Fruit fly (Drosophila melanogaster): ENCODE measurements around the gene CG14384.

CG14384 gene

dm6 chr3R:12960929-12961855 is 6.3 kb downstream of the CG14384 start, which contains the start of gene Spc25 (continued):
- TF ChIP-seq lz (GFP tag; optimal IDR thresholded peaks at IDR 0.05) = peak; percentile 63
- peak; percentile 30 for TF ChIP-seq acj6 (GFP tag; optimal IDR thresholded peaks at IDR 0.05)
- TF ChIP-seq CG10631 (GFP tag; optimal IDR thresholded peaks at IDR 0.05) = peak; percentile 44
- TF ChIP-seq Ets21C (GFP tag; optimal IDR thresholded peaks at IDR 0.05) = peak; percentile 47
- no peak for TF ChIP-seq CG11294 (GFP tag; IDR thresholded peaks at IDR 0.05)
- TF ChIP-seq CG6163 (GFP tag; IDR thresholded peaks at IDR 0.05) = peak; percentile 36; the same call in 2 of the 3 replicates
- TF ChIP-seq cyc (GFP tag; optimal IDR thresholded peaks at IDR 0.05) = peak; percentile 43
- TF ChIP-seq Met (GFP tag; optimal IDR thresholded peaks at IDR 0.05) = peak; percentile 42
- TF ChIP-seq Smox (GFP tag; optimal IDR thresholded peaks at IDR 0.05) = peak; percentile 29
- peak; percentile 37 for TF ChIP-seq topi (GFP tag; optimal IDR thresholded peaks at IDR 0.05)

DNA sequence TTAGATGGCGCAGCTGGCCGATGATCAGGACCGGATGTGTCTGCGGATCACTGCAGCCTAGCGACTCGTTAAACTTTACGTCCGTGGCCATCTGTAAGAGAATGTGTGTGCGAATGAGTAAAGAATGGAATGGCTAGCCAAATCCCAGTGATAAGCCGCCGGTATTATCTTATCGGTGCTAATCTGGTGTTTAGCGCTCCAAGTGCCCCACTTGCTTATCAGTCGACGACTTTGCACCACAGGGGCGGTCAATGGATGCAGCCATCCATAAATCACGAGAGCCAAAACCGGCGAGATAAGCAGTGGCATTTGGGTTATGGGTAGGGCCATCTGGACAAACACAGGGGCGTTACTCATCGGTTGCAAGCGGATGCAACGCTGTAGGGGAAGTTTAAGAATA is 7.3 kb downstream of the CG14384 start:
- TF ChIP-seq Eip78C (GFP tag) = peak; percentile 46
- TF ChIP-seq fkh (GFP tag; optimal IDR thresholded peaks at IDR 0.05) = no peak
- peak; percentile 98 for TF ChIP-seq svp (GFP tag)
- peak; percentile 31 for TF ChIP-seq vri (GFP tag; optimal IDR thresholded peaks at IDR 0.05)
- no peak for TF ChIP-seq dac (GFP tag; optimal IDR thresholded peaks at IDR 0.05)
- TF ChIP-seq Hr39 (GFP tag; optimal IDR thresholded peaks at IDR 0.05) = no peak
- TF ChIP-seq CG8119 (GFP tag; IDR thresholded peaks at IDR 0.05) = no peak
- TF ChIP-seq CG7368 (GFP tag; optimal IDR thresholded peaks at IDR 0.05) = no peak

dm6 chr3R:12957388-12957787 is 10.1 kb downstream of the CG14384 start:
- TF ChIP-seq CG1621 (tag; optimal IDR thresholded peaks at IDR 0.05) = no peak
- peak; percentile 30 for TF ChIP-seq CG3919 (GFP tag; optimal IDR thresholded peaks at IDR 0.05)
- no peak for TF ChIP-seq eg (GFP tag; IDR thresholded peaks at IDR 0.05)
- TF ChIP-seq Hr4 (GFP tag; optimal IDR thresholded peaks at IDR 0.05) = peak; percentile 24
- no peak for TF ChIP-seq CG6276 (GFP tag; optimal IDR thresholded peaks at IDR 0.05)
- TF ChIP-seq topi (GFP tag; optimal IDR thresholded peaks at IDR 0.05) = peak; percentile 26
- TF ChIP-seq Eip78C (GFP tag) = peak; percentile 66
- no peak for TF ChIP-seq CG4318 (GFP tag; optimal IDR thresholded peaks at IDR 0.05)
- peak; percentile 54 for TF ChIP-seq svp (GFP tag)
- TF ChIP-seq Hr38 (GFP tag; optimal IDR thresholded peaks at IDR 0.05) = no peak
- TF ChIP-seq esn (GFP tag; optimal IDR thresholded peaks at IDR 0.05) = peak; percentile 35
- peak; percentile 16 for TF ChIP-seq Met (GFP tag; optimal IDR thresholded peaks at IDR 0.05)
- peak; percentile 29 for TF ChIP-seq lz (GFP tag; optimal IDR thresholded peaks at IDR 0.05)
- TF ChIP-seq vri (GFP tag; optimal IDR thresholded peaks at IDR 0.05) = no peak
- no peak for TF ChIP-seq CG15336 (GFP tag; IDR thresholded peaks at IDR 0.05)
- peak; percentile 6 for TF ChIP-seq Ets21C (GFP tag; optimal IDR thresholded peaks at IDR 0.05)
- no peak for TF ChIP-seq Gug (GFP tag; IDR thresholded peaks at IDR 0.05)
- TF ChIP-seq Sox102F (GFP tag; optimal IDR thresholded peaks at IDR 0.05) = no peak
- TF ChIP-seq salr (GFP tag; optimal IDR thresholded peaks at IDR 0.05) = no peak
- TF ChIP-seq CG9139 (GFP tag; optimal IDR thresholded peaks at IDR 0.05) = no peak
- no peak for TF ChIP-seq fd85E (GFP tag; optimal IDR thresholded peaks at IDR 0.05)
- peak; percentile 33 for TF ChIP-seq CG31627 (GFP tag; optimal IDR thresholded peaks at IDR 0.05)
- TF ChIP-seq pdm3 (GFP tag; optimal IDR thresholded peaks at IDR 0.05) = peak; percentile 1
- peak; percentile 33 for TF ChIP-seq OdsH (GFP tag; optimal IDR thresholded peaks at IDR 0.05)
- no peak for TF ChIP-seq fkh (GFP tag; optimal IDR thresholded peaks at IDR 0.05)
- peak; percentile 17 for TF ChIP-seq CG6808 (GFP tag; optimal IDR thresholded peaks at IDR 0.05)
- TF ChIP-seq CG8319 (GFP tag; optimal IDR thresholded peaks at IDR 0.05) = no peak
- TF ChIP-seq CG10669 (GFP tag; optimal IDR thresholded peaks at IDR 0.05) = no peak
- peak; percentile 25 for TF ChIP-seq CG10631 (GFP tag; optimal IDR thresholded peaks at IDR 0.05)
- no peak for TF ChIP-seq Eip93F (GFP tag; optimal IDR thresholded peaks at IDR 0.05)
- no peak for TF ChIP-seq CG7368 (GFP tag; optimal IDR thresholded peaks at IDR 0.05)
- TF ChIP-seq CG6792 (GFP tag; optimal IDR thresholded peaks at IDR 0.05) = peak; percentile 0
- peak; percentile 6 for TF ChIP-seq cyc (GFP tag; optimal IDR thresholded peaks at IDR 0.05)
- TF ChIP-seq CG11762 (GFP tag; optimal IDR thresholded peaks at IDR 0.05; ENCODE audit: insufficient read depth) = no peak
- peak; percentile 15 for TF ChIP-seq Sox14 (GFP tag; optimal IDR thresholded peaks at IDR 0.05)
- TF ChIP-seq net (GFP tag; optimal IDR thresholded peaks at IDR 0.05) = no peak
- TF ChIP-seq CG11902 (GFP tag; optimal IDR thresholded peaks at IDR 0.05) = no peak
- peak; percentile 27 for TF ChIP-seq CG32006 (GFP tag; optimal IDR thresholded peaks at IDR 0.05)
- TF ChIP-seq Sox15 (GFP tag; optimal IDR thresholded peaks at IDR 0.05) = no peak
